Worm (Caenorhabditis elegans): ENCODE measurements around the gene nhr-192.

ce11 chrV:10036275-10036674, 34.2 kb downstream of the nhr-192 start, which contains the start of gene T06E8.2:
- TF ChIP-seq unc-39 (tag; optimal IDR thresholded peaks at IDR 0.05) (no peak), ceh-39 (tag; optimal IDR thresholded peaks at IDR 0.05) (no peak), lsy-2 (tag; optimal IDR thresholded peaks at IDR 0.05) (no peak), pha-4 (tag; optimal IDR thresholded peaks at IDR 0.05) (no peak), ces-1 (GFP tag; optimal IDR thresholded peaks at IDR 0.05) (peak; percentile 22), elt-3 (tag; optimal IDR thresholded peaks at IDR 0.05) (no peak)
